Worm (Caenorhabditis elegans) whole organism, young adult: Measurements from ENCODE around the gene F52E10.2.
A peak's percentile ranks its signal among the peaks of the same experiment; 100 is the strongest.

ENCODE experiments used
- akir-1 ChIP-seq: fragments of 200-800 bp; sonication (Bioruptor generic); optimal IDR thresholded peaks from 2 replicates; lab custom pipeline; 2018; ENCODE audit warnings: mild to moderate bottlenecking, missing genetic modification characterization, moderate library complexity, missing compliant biosample characterization
- egl-44 ChIP-seq: fragments of 200-800 bp; sonication (Bioruptor generic); IDR thresholded peaks from 2 replicates; pipeline ENCODE4 v1.3.6; 2022; ENCODE audit warnings: missing genetic modification reagents, missing genetic modification characterization, missing compliant biosample characterization
- hlh-12 ChIP-seq: sonication (generic microtip); optimal IDR thresholded peaks from 2 replicates; lab custom pipeline; 2016; ENCODE audit warnings: missing genetic modification characterization, missing compliant biosample characterization
- hrde-1 ChIP-seq: sonication (generic microtip); optimal IDR thresholded peaks from 2 replicates; lab custom pipeline; 2016; ENCODE audit warnings: missing genetic modification characterization, mild to moderate bottlenecking, missing compliant biosample characterization, moderate library complexity, missing genotype, missing genetic modification reagents, borderline replicate concordance
- rcor-1 ChIP-seq: fragments of 200-800 bp; sonication (Bioruptor generic); IDR thresholded peaks from 2 replicates; pipeline ENCODE4 v1.3.6; 2022; ENCODE audit warnings: missing genetic modification reagents, missing genetic modification characterization, missing compliant biosample characterization
- snpc-4 ChIP-seq, 5 experiments: fragments of 150-350 bp in 1 of 5; sonication (generic microtip) in 4 of 5; optimal IDR thresholded peaks; 2 replicates each; lab custom pipeline; 2014 to 2018; ENCODE audit warnings: missing genetic modification characterization in 5 of 5, missing biosample characterization in 3 of 5, antibody characterized with exemption in 2 of 5, mild to moderate bottlenecking in 2 of 5, missing compliant biosample characterization in 2 of 5, missing genotype in 2 of 5, moderate library complexity in 2 of 5, missing genetic modification reagents in 1 of 5
- unc-62 ChIP-seq: fragments of 150-350 bp; optimal IDR thresholded peaks from 2 replicates; lab custom pipeline; 2014; ENCODE audit warnings: missing biosample characterization, missing genetic modification reagents, missing genetic modification characterization
- ztf-3 ChIP-seq: fragments of 200-800 bp; sonication (Bioruptor generic); optimal IDR thresholded peaks from 2 replicates; lab custom pipeline; 2018; ENCODE audit warnings: mild to moderate bottlenecking, missing genetic modification characterization, missing compliant biosample characterization

- no peak for TF ChIP-seq hlh-12
- no peak for TF ChIP-seq unc-62 (GFP tag; lab: Kevin White, UChicago)
- no peak for TF ChIP-seq ztf-3
- no peak for TF ChIP-seq snpc-4 (GFP tag; optimal IDR thresholded peaks at IDR 0.05; lab: Kevin White, UChicago)
- peak; percentile 0 to 80 (median 70) for TF ChIP-seq snpc-4 (tag; optimal IDR thresholded peaks at IDR 0.05; lab: Kevin White, UChicago)
- no peak for TF ChIP-seq akir-1 (GFP tag; lab: Kevin White, UChicago)
- TF ChIP-seq egl-44, result no peak
- peak; percentile 44 for TF ChIP-seq rcor-1 (GFP tag; lab: Robert Waterston, UW)
- no peak for TF ChIP-seq hrde-1 (tag; lab: Kevin White, UChicago)
Measured at ce11 chrX:16271147-16271546, 11.9 kb downstream of the F52E10.2 start.
